Fruit fly (Drosophila melanogaster) whole organism, embryonic: ENCODE results near the gene scyl.
A peak's percentile ranks its signal among the peaks of the same experiment; 100 is the strongest.

ENCODE experiments used
- Atf-2 ChIP-seq: fragments of 200-800 bp; sonication (Bioruptor generic); optimal IDR thresholded peaks from 2 replicates; lab custom pipeline; 2016; ENCODE audit warnings: missing biosample characterization, missing genetic modification characterization
- BtbVII ChIP-seq: fragments of 200-800 bp; sonication (Bioruptor generic); optimal IDR thresholded peaks from 3 replicates; lab custom pipeline; 2017; ENCODE audit warnings: missing biosample characterization, mild to moderate bottlenecking, missing genetic modification characterization
- CG1024 ChIP-seq: fragments of 200-800 bp; sonication (Bioruptor generic); IDR thresholded peaks from 2 replicates; pipeline ENCODE4 v1.3.6; 2022; ENCODE audit warnings: missing biosample characterization, missing genetic modification characterization
- CG12299 ChIP-seq: fragments of 200-800 bp; sonication (Bioruptor generic); optimal IDR thresholded peaks from 2 replicates; lab custom pipeline; 2018; ENCODE audit warnings: missing biosample characterization, mild to moderate bottlenecking, missing genetic modification characterization
- CG13123 ChIP-seq: fragments of 200-800 bp; sonication (Bioruptor generic); optimal IDR thresholded peaks from 2 replicates; lab custom pipeline; 2016; ENCODE audit warnings: missing biosample characterization, missing genetic modification characterization
- CG1602 ChIP-seq: fragments of 200-800 bp; sonication (Bioruptor generic); optimal IDR thresholded peaks from 3 replicates; lab custom pipeline; 2016; ENCODE audit warnings: missing biosample characterization, missing genetic modification characterization
- CG16779 ChIP-seq: fragments of 200-800 bp; sonication (Bioruptor generic); IDR thresholded peaks from 2 replicates; pipeline ENCODE4 v1.3.6; 2022; ENCODE audit warnings: missing biosample characterization, missing genetic modification characterization
- CG16863 ChIP-seq: fragments of 200-800 bp; sonication (Bioruptor generic); optimal IDR thresholded peaks from 3 replicates; lab custom pipeline; 2016; ENCODE audit warnings: missing biosample characterization, missing genetic modification characterization
- CG17829 ChIP-seq: fragments of 200-800 bp; optimal IDR thresholded peaks from 2 replicates; lab custom pipeline; 2019; ENCODE audit warnings: missing biosample characterization, mild to moderate bottlenecking, missing genetic modification characterization, moderate library complexity
- CG18262 ChIP-seq: fragments of 200-800 bp; optimal IDR thresholded peaks from 3 replicates; lab custom pipeline; 2019; ENCODE audit warnings: missing biosample characterization, mild to moderate bottlenecking, missing genetic modification characterization, moderate library complexity
- CG2129 ChIP-seq: fragments of 200-800 bp; sonication (Bioruptor generic); IDR thresholded peaks from 2 replicates; pipeline ENCODE4 v1.3.6; 2022; ENCODE audit warnings: missing biosample characterization, missing genetic modification characterization; ENCODE audit not compliant: partially characterized antibody
- CG2712 ChIP-seq: fragments of 200-800 bp; optimal IDR thresholded peaks from 3 replicates; lab custom pipeline; 2019; ENCODE audit warnings: missing biosample characterization, mild to moderate bottlenecking, missing genetic modification characterization, moderate library complexity
- CG30020 ChIP-seq: fragments of 200-800 bp; optimal IDR thresholded peaks from 2 replicates; lab custom pipeline; 2019; ENCODE audit warnings: missing biosample characterization, mild to moderate bottlenecking, missing genetic modification characterization, moderate library complexity
- CG7357 ChIP-seq: fragments of 200-800 bp; sonication (Bioruptor generic); IDR thresholded peaks from 3 replicates; pipeline ENCODE4 v1.3.6; 2022; ENCODE audit warnings: missing biosample characterization, missing genetic modification characterization
- CG8944 ChIP-seq: fragments of 200-800 bp; sonication (Bioruptor generic); optimal IDR thresholded peaks from 3 replicates; lab custom pipeline; 2016; ENCODE audit warnings: missing biosample characterization, missing genetic modification characterization
- CG9215 ChIP-seq: fragments of 200-800 bp; sonication (Bioruptor generic); IDR thresholded peaks from 2 replicates; pipeline ENCODE4 v1.3.6; 2022; ENCODE audit warnings: missing biosample characterization, missing genetic modification characterization
- CG9876 ChIP-seq: fragments of 200-800 bp; sonication (Bioruptor generic); optimal IDR thresholded peaks from 2 replicates; lab custom pipeline; 2016; ENCODE audit warnings: missing biosample characterization, missing genetic modification characterization
- CrebB ChIP-seq: fragments of 200-800 bp; sonication (Bioruptor generic); optimal IDR thresholded peaks from 3 replicates; lab custom pipeline; 2018; ENCODE audit warnings: missing biosample characterization, mild to moderate bottlenecking, missing genetic modification characterization
- D19B ChIP-seq: fragments of 200-800 bp; sonication (Bioruptor generic); optimal IDR thresholded peaks from 2 replicates; lab custom pipeline; 2017; ENCODE audit warnings: missing biosample characterization, mild to moderate bottlenecking, missing genetic modification characterization
- Dref ChIP-seq: fragments of 200-800 bp; sonication (Bioruptor generic); IDR thresholded peaks from 2 replicates; pipeline ENCODE4 v1.3.6; 2022; ENCODE audit warnings: missing biosample characterization, missing genetic modification characterization
- E2f2 ChIP-seq: fragments of 200-800 bp; sonication (Bioruptor generic); IDR thresholded peaks from 2 replicates; pipeline ENCODE4 v1.3.6; 2022; ENCODE audit warnings: missing biosample characterization, missing genetic modification characterization
- Ets97D ChIP-seq: fragments of 200-800 bp; sonication (Bioruptor generic); optimal IDR thresholded peaks from 3 replicates; lab custom pipeline; 2016; ENCODE audit warnings: missing biosample characterization, missing genetic modification characterization
- Fer1 ChIP-seq: fragments of 200-800 bp; sonication (Bioruptor generic); optimal IDR thresholded peaks from 2 replicates; lab custom pipeline; 2017; ENCODE audit warnings: missing biosample characterization, mild to moderate bottlenecking, missing genetic modification characterization
- Hmx ChIP-seq: fragments of 200-800 bp; sonication (Bioruptor generic); optimal IDR thresholded peaks from 2 replicates; lab custom pipeline; 2016; ENCODE audit warnings: missing biosample characterization, missing genetic modification characterization
- MBD-R2 ChIP-seq: fragments of 200-800 bp; sonication (Bioruptor generic); IDR thresholded peaks from 2 replicates; pipeline ENCODE4 v1.3.6; 2022; ENCODE audit warnings: missing biosample characterization, missing genetic modification characterization
- Oaz ChIP-seq: fragments of 200-800 bp; sonication (Bioruptor generic); IDR thresholded peaks from 2 replicates; pipeline ENCODE4 v1.3.6; 2022; ENCODE audit warnings: missing biosample characterization, missing genetic modification characterization
- Rfx ChIP-seq: fragments of 200-800 bp; sonication (Bioruptor generic); IDR thresholded peaks from 2 replicates; pipeline ENCODE4 v1.3.6; 2022; ENCODE audit warnings: missing biosample characterization, missing genetic modification characterization
- Sin3A ChIP-seq: fragments of >200 bp; optimal IDR thresholded peaks from 2 replicates; lab custom pipeline; 2018
- Sry-β ChIP-seq: fragments of 200-800 bp; sonication (Bioruptor generic); optimal IDR thresholded peaks from 2 replicates; lab custom pipeline; 2018; ENCODE audit warnings: missing biosample characterization, mild to moderate bottlenecking, missing genetic modification characterization, moderate library complexity
- Trl ChIP-seq, 3 experiments: fragments of >200 bp in 2 of 3; fragments of 200-800 bp in 1 of 3; sonication (Bioruptor generic) in 1 of 3; optimal IDR thresholded peaks; 2 replicates in 1 of 3; 3 replicates in 2 of 3; lab custom pipeline; 2016 to 2017; ENCODE audit warnings: missing biosample characterization in 1 of 3, missing genetic modification characterization in 1 of 3
- al ChIP-seq: fragments of 200-800 bp; sonication (Bioruptor generic); IDR thresholded peaks from 2 replicates; pipeline ENCODE4 v1.3.6; 2022; ENCODE audit warnings: missing biosample characterization, missing genetic modification characterization
- ap ChIP-seq: fragments of 200-800 bp; sonication (Bioruptor generic); IDR thresholded peaks from 2 replicates; pipeline ENCODE4 v1.3.6; 2022; ENCODE audit warnings: missing biosample characterization, missing genetic modification characterization
- bigmax ChIP-seq: fragments of 200-800 bp; sonication (Bioruptor generic); optimal IDR thresholded peaks from 2 replicates; lab custom pipeline; 2018; ENCODE audit warnings: missing biosample characterization, mild to moderate bottlenecking, missing genetic modification characterization
- bowl ChIP-seq: fragments of 200-800 bp; sonication (Bioruptor generic); IDR thresholded peaks from 2 replicates; pipeline ENCODE4 v1.3.6; 2022; ENCODE audit warnings: missing biosample characterization, missing genetic modification characterization
- corto ChIP-seq: fragments of 200-800 bp; sonication (Bioruptor generic); optimal IDR thresholded peaks from 2 replicates; lab custom pipeline; 2016; ENCODE audit warnings: missing biosample characterization, mild to moderate bottlenecking, missing genetic modification characterization, moderate library complexity
- cwo ChIP-seq: fragments of 200-800 bp; sonication (Bioruptor generic); optimal IDR thresholded peaks from 3 replicates; lab custom pipeline; 2017; ENCODE audit warnings: missing biosample characterization, missing genetic modification characterization, mild to moderate bottlenecking, moderate library complexity, missing genetic modification reagents
- eve ChIP-seq, 2 experiments: fragments of >200 bp; optimal IDR thresholded peaks; 2 replicates each; lab custom pipeline; 2017; ENCODE audit warnings: missing biosample characterization in 2 of 2, missing genetic modification characterization in 2 of 2
- jigr1 ChIP-seq: fragments of 200-800 bp; sonication (Bioruptor generic); IDR thresholded peaks from 3 replicates; pipeline ENCODE4 v1.3.6; 2022; ENCODE audit warnings: missing biosample characterization, missing genetic modification characterization
- jing ChIP-seq: fragments of 200-800 bp; sonication (Bioruptor generic); optimal IDR thresholded peaks from 2 replicates; lab custom pipeline; 2018; ENCODE audit warnings: missing biosample characterization, mild to moderate bottlenecking, missing genetic modification characterization
- lov ChIP-seq, 2 experiments: fragments of 200-800 bp in 1 of 2; fragments of >200 bp in 1 of 2; sonication (Bioruptor generic) in 1 of 2; IDR thresholded peaks in 1 of 2; optimal IDR thresholded peaks in 1 of 2; 2 replicates in 1 of 2; 3 replicates in 1 of 2; pipeline versions ENCODE4 v1.3.6 to Lab custom; 2017 to 2022; ENCODE audit warnings: missing biosample characterization in 1 of 2, missing genetic modification characterization in 1 of 2
- mirr ChIP-seq: fragments of 200-800 bp; sonication (Bioruptor generic); optimal IDR thresholded peaks from 3 replicates; lab custom pipeline; 2018; ENCODE audit warnings: missing biosample characterization, mild to moderate bottlenecking, missing genetic modification characterization
- nerfin-1 ChIP-seq: fragments of 200-800 bp; sonication (Bioruptor generic); optimal IDR thresholded peaks from 3 replicates; lab custom pipeline; 2019; ENCODE audit warnings: missing biosample characterization, mild to moderate bottlenecking, missing genetic modification characterization, moderate library complexity
- pita ChIP-seq: fragments of 200-800 bp; sonication (Bioruptor generic); optimal IDR thresholded peaks from 2 replicates; lab custom pipeline; 2017; ENCODE audit warnings: missing biosample characterization, mild to moderate bottlenecking, missing genetic modification characterization
- pnt ChIP-seq: fragments of 200-800 bp; sonication (Bioruptor generic); optimal IDR thresholded peaks from 3 replicates; lab custom pipeline; 2016; ENCODE audit warnings: missing biosample characterization, missing genetic modification characterization
- ranshi ChIP-seq: fragments of 200-800 bp; sonication (Bioruptor generic); IDR thresholded peaks from 2 replicates; pipeline ENCODE4 v1.3.6; 2022; ENCODE audit warnings: missing biosample characterization, missing genetic modification characterization
- sima ChIP-seq: fragments of 200-800 bp; sonication (Bioruptor generic); optimal IDR thresholded peaks from 2 replicates; lab custom pipeline; 2016; ENCODE audit warnings: missing biosample characterization, missing genetic modification characterization
- sisA ChIP-seq: fragments of 200-800 bp; sonication (Bioruptor generic); IDR thresholded peaks from 2 replicates; pipeline ENCODE4 v1.3.6; 2022; ENCODE audit warnings: missing biosample characterization, missing genetic modification characterization
- sug ChIP-seq: fragments of 200-800 bp; optimal IDR thresholded peaks from 2 replicates; lab custom pipeline; 2019; ENCODE audit warnings: missing biosample characterization, mild to moderate bottlenecking, missing genetic modification characterization, moderate library complexity
- tin ChIP-seq: fragments of 200-800 bp; sonication (Bioruptor generic); optimal IDR thresholded peaks from 3 replicates; lab custom pipeline; 2016; ENCODE audit warnings: missing biosample characterization, missing genetic modification characterization
- zen2 ChIP-seq: fragments of 200-800 bp; sonication (Bioruptor generic); IDR thresholded peaks from 3 replicates; pipeline ENCODE4 v1.3.6; 2022; ENCODE audit warnings: missing biosample characterization, missing genetic modification characterization; ENCODE audit not compliant: partially characterized antibody

scyl gene

DNA sequence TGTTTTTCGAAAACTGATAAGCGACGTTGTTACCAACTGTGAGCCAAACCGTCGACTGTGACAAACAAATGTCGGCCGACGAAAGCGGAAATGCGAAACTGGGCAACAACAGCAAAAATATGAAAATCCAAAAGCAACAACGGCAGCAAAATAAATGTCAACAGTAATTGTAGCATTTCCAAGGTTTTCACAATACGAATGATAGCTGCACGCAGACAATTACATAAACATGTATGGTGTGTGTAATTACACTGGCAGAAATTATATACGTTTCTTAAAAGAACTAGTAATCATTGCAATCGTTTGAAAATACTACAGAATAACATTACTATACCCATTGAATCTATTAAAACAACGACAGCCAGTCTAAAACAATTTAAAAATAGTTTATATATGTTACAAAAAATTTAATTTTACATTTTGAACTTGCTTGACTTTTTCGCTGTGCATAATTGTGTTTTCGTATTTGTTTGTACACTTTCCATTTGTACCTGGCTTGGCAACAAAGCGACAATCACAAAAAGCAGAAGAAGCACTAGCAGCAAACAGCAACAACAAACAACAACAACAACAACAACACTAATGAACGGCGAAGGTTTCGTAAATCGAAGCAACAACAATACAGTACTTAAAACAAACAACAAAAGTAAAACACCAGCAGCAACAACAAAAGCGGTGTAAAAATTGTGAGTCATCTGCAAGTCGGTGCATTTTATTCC is 8.8 kb downstream of the scyl start (continued):
- TF ChIP-seq CG16863 (GFP tag; lab: Kevin White, UChicago) (no peak), CG13123 (no peak), CG18262 (tag; lab: Kevin White, UChicago) (peak; percentile 41), pnt (GFP tag; lab: Kevin White, UChicago) (no peak), jigr1 (peak; percentile 56; the same call in 1 of the 3 replicates), mirr (GFP tag; lab: Kevin White, UChicago) (no peak), eve (GFP tag; optimal IDR thresholded peaks at IDR 0.05; lab: Kevin White, UChicago) (no peak), ap (GFP tag; lab: Robert Waterston, UW) (peak; percentile 75), sug (tag; lab: Kevin White, UChicago) (no peak), CG1602 (peak; percentile 45), jing (peak; percentile 57), CG8944 (GFP tag; lab: Kevin White, UChicago) (peak; percentile 3), CG2129 (GFP tag; lab: Robert Waterston, UW) (no peak), corto (GFP tag; lab: Kevin White, UChicago) (no peak), Oaz (GFP tag; lab: Robert Waterston, UW) (peak; percentile 61), CrebB (tag; lab: Kevin White, UChicago) (peak; percentile 66), CG2712 (tag; lab: Kevin White, UChicago) (peak; percentile 82), Sry-β (GFP tag; lab: Kevin White, UChicago) (no peak), CG12299 (peak; percentile 63), Trl (optimal IDR thresholded peaks at IDR 0.05; lab: Kevin White, UChicago) (no peak), Trl (GFP tag; optimal IDR thresholded peaks at IDR 0.05; lab: Kevin White, UChicago) (peak; percentile 19), CG16779 (no peak), nerfin-1 (tag; lab: Kevin White, UChicago) (peak; percentile 64), CG9215 (GFP tag; lab: Robert Waterston, UW) (peak; percentile 42), tin (no peak), Ets97D (GFP tag; lab: Kevin White, UChicago) (no peak), bowl (GFP tag; lab: Robert Waterston, UW) (no peak), CG7357 (peak; percentile 68), cwo (GFP tag; lab: Kevin White, UChicago) (peak; percentile 17), CG17829 (peak; percentile 84), Rfx (peak; percentile 85), MBD-R2 (GFP tag; lab: Robert Waterston, UW) (no peak; the same call in 1 of the 2 replicates), BtbVII (GFP tag; lab: Kevin White, UChicago) (no peak), D19B (GFP tag; lab: Kevin White, UChicago) (no peak), sisA (peak; percentile 66), CG30020 (no peak), Sin3A (lab: Kevin White, UChicago) (no peak), sima (no peak), CG1024 (GFP tag; lab: Robert Waterston, UW) (0 out of 2 replicates have a peak, but pooled peaks have one; percentile 36), E2f2 (peak; percentile 13; the same call in 1 of the 2 replicates), Dref (GFP tag; lab: Robert Waterston, UW) (no peak), ranshi (peak; percentile 62; the same call in 1 of the 2 replicates), bigmax (GFP tag; lab: Kevin White, UChicago) (no peak), pita (GFP tag; lab: Kevin White, UChicago) (no peak), Hmx (peak; percentile 33), lov (optimal IDR thresholded peaks at IDR 0.05; lab: Kevin White, UChicago) (no peak), lov (GFP tag; IDR thresholded peaks at IDR 0.05; lab: Robert Waterston, UW) (peak; percentile 78; the same call in 1 of the 3 replicates), CG9876 (GFP tag; lab: Kevin White, UChicago) (no peak), Fer1 (GFP tag; lab: Kevin White, UChicago) (no peak), al (GFP tag; lab: Robert Waterston, UW) (peak; percentile 70), zen2 (GFP tag; lab: Robert Waterston, UW) (no peak), Atf-2 (no peak)
